Worm (Caenorhabditis elegans) whole organism, early embryonic: Measurements from ENCODE around the gene alg-4.

Experiments used
- B0310.2 ChIP-seq: sonication (generic microtip); optimal IDR thresholded peaks from 2 replicates; lab custom pipeline; 2016; ENCODE audit warnings: mild to moderate bottlenecking, missing genetic modification characterization, missing compliant biosample characterization
- F13C5.2 ChIP-seq: sonication (generic microtip); optimal IDR thresholded peaks from 2 replicates; lab custom pipeline; 2017; ENCODE audit warnings: mild to moderate bottlenecking, missing genetic modification characterization, inconsistent platforms, missing compliant biosample characterization
- aly-1 ChIP-seq: sonication (generic microtip); optimal IDR thresholded peaks from 2 replicates; lab custom pipeline; 2016; ENCODE audit warnings: missing genetic modification characterization, missing compliant biosample characterization
- ama-1 ChIP-seq: fragments of 150-350 bp; optimal IDR thresholded peaks from 2 replicates; lab custom pipeline; 2014
- ceh-13 ChIP-seq: fragments of 200-800 bp; sonication (Bioruptor generic); optimal IDR thresholded peaks from 2 replicates; lab custom pipeline; 2018; ENCODE audit warnings: mild to moderate bottlenecking, missing genetic modification characterization, missing compliant biosample characterization
- ceh-36 ChIP-seq: sonication (generic microtip); optimal IDR thresholded peaks from 2 replicates; lab custom pipeline; 2016; ENCODE audit warnings: missing genetic modification characterization, inconsistent platforms, missing compliant biosample characterization
- ets-7 ChIP-seq: sonication (generic microtip); optimal IDR thresholded peaks from 2 replicates; lab custom pipeline; 2016; ENCODE audit warnings: missing genotype, missing genetic modification characterization, missing compliant biosample characterization
- flt-1 ChIP-seq: fragments of 200-800 bp; sonication (Bioruptor generic); IDR thresholded peaks from 2 replicates; pipeline ENCODE4 v1.3.6; 2022; ENCODE audit warnings: missing genetic modification characterization, missing compliant biosample characterization
- hmbx-1 ChIP-seq: sonication (generic microtip); optimal IDR thresholded peaks from 2 replicates; lab custom pipeline; 2016; ENCODE audit warnings: mild to moderate bottlenecking, missing genetic modification characterization, missing compliant biosample characterization
- hmg-4 ChIP-seq: fragments of 200-800 bp; sonication (Bioruptor generic); optimal IDR thresholded peaks from 2 replicates; lab custom pipeline; 2018; ENCODE audit warnings: mild to moderate bottlenecking, missing genetic modification characterization, missing compliant biosample characterization
- hnd-1 ChIP-seq: sonication (generic microtip); optimal IDR thresholded peaks from 2 replicates; lab custom pipeline; 2016; ENCODE audit warnings: missing genetic modification characterization, missing compliant biosample characterization
- pes-1 ChIP-seq: fragments of 200-800 bp; sonication (Bioruptor generic); IDR thresholded peaks from 2 replicates; pipeline ENCODE4 v1.3.6; 2022; ENCODE audit warnings: missing genetic modification reagents, missing genetic modification characterization, missing compliant biosample characterization
- scrt-1 ChIP-seq: fragments of 200-800 bp; sonication (Bioruptor generic); IDR thresholded peaks from 2 replicates; pipeline ENCODE4 v1.3.6; 2022; ENCODE audit warnings: missing genetic modification characterization, missing compliant biosample characterization
- sea-1 ChIP-seq: fragments of 200-800 bp; sonication (Bioruptor generic); conservative IDR thresholded peaks from 2 replicates; pipeline ENCODE4 v1.3.6; 2022; ENCODE audit warnings: missing genetic modification characterization, missing compliant biosample characterization
- tbx-11 ChIP-seq: fragments of 200-800 bp; sonication (Bioruptor generic); IDR thresholded peaks from 2 replicates; pipeline ENCODE4 v1.3.6; 2022; ENCODE audit warnings: missing genetic modification characterization, missing compliant biosample characterization
- tbx-37 ChIP-seq: fragments of 200-800 bp; sonication (Bioruptor generic); conservative IDR thresholded peaks from 2 replicates; pipeline ENCODE4 v1.3.6; 2022; ENCODE audit warnings: missing genetic modification reagents, missing genetic modification characterization, missing compliant biosample characterization
- tra-4 ChIP-seq: sonication (generic microtip); optimal IDR thresholded peaks from 2 replicates; lab custom pipeline; 2017; ENCODE audit warnings: missing genetic modification characterization, missing compliant biosample characterization

Gene alg-4

DNA sequence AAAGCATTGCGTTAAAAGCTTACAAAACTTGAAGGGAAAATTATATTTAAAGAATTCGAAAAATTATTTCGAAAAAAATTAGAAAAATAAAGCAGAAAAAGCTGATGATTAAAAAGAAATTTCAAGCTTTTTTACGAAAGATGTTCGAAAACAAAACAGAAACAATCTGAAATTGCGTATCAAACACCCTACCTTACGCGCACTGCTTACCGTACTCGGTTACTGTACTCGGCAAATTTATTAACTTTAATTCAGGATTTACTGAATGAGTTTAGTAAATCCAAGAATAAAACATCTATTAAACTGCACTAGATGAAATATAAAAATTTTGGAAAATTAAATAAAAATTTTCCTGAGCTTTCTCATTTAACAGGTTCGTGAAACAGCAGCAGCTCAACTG lies 28.8 kb downstream of the alg-4 start:
- TF ChIP-seq sea-1 (GFP tag; lab: Robert Waterston, UW) (no peak), aly-1 (no peak), B0310.2 (tag; lab: Kevin White, UChicago) (no peak), hmbx-1 (tag; lab: Kevin White, UChicago) (no peak), tbx-11 (GFP tag; lab: Robert Waterston, UW) (no peak), ceh-36 (tag; lab: Kevin White, UChicago) (no peak), ama-1 (lab: Kevin White, UChicago) (no peak), tbx-37 (GFP tag; lab: Robert Waterston, UW) (no peak), ceh-13 (GFP tag; lab: Kevin White, UChicago) (no peak), flt-1 (GFP tag; lab: Robert Waterston, UW) (no peak), hnd-1 (tag; lab: Kevin White, UChicago) (no peak)

DNA sequence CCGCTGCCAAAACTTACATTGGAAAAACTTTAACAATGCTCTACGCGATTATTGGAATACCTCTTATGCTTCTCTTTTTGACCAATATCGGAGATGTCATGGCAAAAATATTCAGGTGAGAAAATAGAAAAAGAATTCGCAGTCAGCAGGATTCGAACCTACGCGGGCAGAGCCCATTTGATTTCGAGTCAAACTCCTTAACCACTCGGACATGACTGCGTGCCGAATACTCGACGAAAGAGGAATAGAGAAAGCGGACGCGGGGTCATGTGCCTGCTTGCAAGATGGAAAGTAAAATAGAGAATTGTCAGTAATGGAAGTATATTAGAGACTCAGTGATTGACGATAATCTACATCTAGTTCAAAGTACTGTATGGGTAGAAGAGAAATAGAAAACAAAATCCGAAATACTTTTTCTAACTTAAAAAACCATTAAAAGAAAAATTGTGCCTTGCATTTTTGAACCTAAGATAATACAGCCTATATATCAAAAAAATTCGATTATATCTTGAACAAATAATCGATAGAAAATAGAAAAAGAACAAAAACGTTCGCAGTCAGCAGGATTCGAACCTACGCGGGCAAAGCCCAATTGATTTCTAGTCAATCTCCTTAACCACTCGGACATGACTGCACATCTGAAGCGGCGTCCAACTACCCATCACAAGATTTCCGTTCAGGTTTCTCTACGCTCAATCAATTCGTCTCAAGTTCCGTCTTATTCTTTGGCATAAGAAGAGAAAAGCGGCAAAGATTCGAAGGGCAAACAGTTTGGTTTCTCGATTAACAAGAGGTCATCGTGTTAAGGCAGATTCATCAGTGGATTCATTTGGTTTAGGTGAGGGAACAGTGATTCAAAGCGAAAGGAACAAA lies 29.5 kb downstream of the alg-4 start:
- peak; percentile 95 for TF ChIP-seq pes-1 (GFP tag; lab: Robert Waterston, UW)
- peak; percentile 94 for TF ChIP-seq tbx-37 (GFP tag; lab: Robert Waterston, UW)
- TF ChIP-seq sea-1 (GFP tag; lab: Robert Waterston, UW), result peak; percentile 88
- TF ChIP-seq F13C5.2 (tag; lab: Kevin White, UChicago), result peak; percentile 84
- peak; percentile 93 for TF ChIP-seq tbx-11 (GFP tag; lab: Robert Waterston, UW)
- TF ChIP-seq aly-1, result peak; percentile 86
- peak; percentile 84 for TF ChIP-seq ets-7
- no peak for TF ChIP-seq ama-1 (lab: Kevin White, UChicago)
- TF ChIP-seq hnd-1 (tag; lab: Kevin White, UChicago), result peak; percentile 77
- TF ChIP-seq hmbx-1 (tag; lab: Kevin White, UChicago), result peak; percentile 78
- peak; percentile 91 for TF ChIP-seq hmg-4 (GFP tag; lab: Kevin White, UChicago)
- peak; percentile 94 for TF ChIP-seq scrt-1
- TF ChIP-seq B0310.2 (tag; lab: Kevin White, UChicago), result peak; percentile 83
- TF ChIP-seq ceh-36 (tag; lab: Kevin White, UChicago), result peak; percentile 86
- TF ChIP-seq tra-4 (tag; lab: Kevin White, UChicago), result peak; percentile 45
- peak; percentile 67 for TF ChIP-seq ceh-13 (GFP tag; lab: Kevin White, UChicago)
- TF ChIP-seq flt-1 (GFP tag; lab: Robert Waterston, UW), result peak; percentile 91

DNA sequence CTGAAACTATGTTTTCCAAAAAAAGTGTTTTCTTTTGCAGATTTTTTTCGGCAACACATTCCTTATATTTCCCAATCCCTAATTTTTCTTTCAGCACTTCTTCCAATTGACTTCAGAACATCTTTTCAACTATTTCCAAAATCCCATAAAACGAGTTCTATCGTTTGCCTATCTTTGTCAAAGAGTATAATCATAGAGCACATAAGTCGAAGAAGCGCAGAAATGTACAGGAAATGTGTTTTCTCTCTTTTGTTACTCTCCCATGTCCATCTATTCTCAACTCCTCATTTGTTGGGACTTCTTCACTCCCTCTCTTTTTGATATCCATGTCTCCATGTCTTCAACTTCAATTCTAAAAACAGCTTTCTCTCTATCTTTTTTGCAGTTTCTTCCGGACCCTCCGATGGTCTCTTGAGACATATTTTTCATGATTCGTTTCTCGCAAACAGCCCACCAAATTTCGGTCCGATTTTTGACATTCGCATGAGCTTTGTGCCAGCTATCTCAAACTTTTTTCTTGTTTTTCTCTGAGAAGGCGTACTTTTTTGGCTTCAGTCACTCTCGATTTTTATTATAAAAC lies 30.9 kb downstream of the alg-4 start, which contains the start of gene twk-48:
Gene twk-48 (plus strand): TSS at position 530 of the 580 bp plus-strand sequence.
- TF ChIP-seq ets-7 (no peak), tbx-37 (GFP tag; lab: Robert Waterston, UW) (no peak), B0310.2 (tag; lab: Kevin White, UChicago) (no peak), scrt-1 (no peak)

DNA sequence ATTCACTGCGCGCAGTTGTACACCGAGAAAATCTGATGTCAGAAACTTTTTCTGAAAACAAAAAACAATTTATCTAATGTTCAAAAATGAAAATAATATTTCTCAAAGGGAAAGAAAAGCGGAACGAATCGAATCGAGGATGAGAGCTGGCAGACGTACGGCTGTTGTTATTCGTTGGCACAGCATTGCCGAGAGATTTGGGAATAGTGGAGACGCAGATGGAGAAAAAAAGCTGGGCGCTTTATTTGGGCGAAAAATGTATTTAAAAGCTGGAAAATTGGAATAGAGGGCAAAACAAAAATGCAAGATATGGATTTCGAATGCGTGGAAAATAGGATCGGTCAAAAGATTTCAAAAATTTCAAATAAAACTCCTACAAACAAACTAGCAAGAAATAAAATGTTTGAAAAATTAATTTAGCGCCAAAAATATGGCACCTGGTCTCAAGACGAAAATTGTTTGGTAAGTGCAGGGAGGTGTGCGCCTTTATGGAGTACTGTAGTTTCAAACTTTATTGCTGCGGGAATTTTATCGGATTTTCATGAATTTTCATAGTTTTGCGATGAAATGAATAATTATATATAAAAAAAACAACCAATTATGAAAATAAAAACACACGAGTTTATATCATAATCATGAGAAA lies 32.0 kb downstream of the alg-4 start, which contains the start of gene gpdh-2:
Gene gpdh-2 (minus strand): TSS at position 51 of the 643 bp plus-strand sequence.
- TF ChIP-seq hmbx-1 (tag; lab: Kevin White, UChicago), result no peak
- no peak for TF ChIP-seq ama-1 (lab: Kevin White, UChicago)
- TF ChIP-seq aly-1, result no peak
- no peak for TF ChIP-seq sea-1 (GFP tag; lab: Robert Waterston, UW)
- no peak for TF ChIP-seq tra-4 (tag; lab: Kevin White, UChicago)
- TF ChIP-seq tbx-11 (GFP tag; lab: Robert Waterston, UW), result no peak
- no peak for TF ChIP-seq hnd-1 (tag; lab: Kevin White, UChicago)
- TF ChIP-seq B0310.2 (tag; lab: Kevin White, UChicago), result no peak
- TF ChIP-seq ceh-36 (tag; lab: Kevin White, UChicago), result no peak
- TF ChIP-seq ets-7, result no peak
- no peak for TF ChIP-seq pes-1 (GFP tag; lab: Robert Waterston, UW)
- no peak for TF ChIP-seq scrt-1
- TF ChIP-seq ceh-13 (GFP tag; lab: Kevin White, UChicago), result no peak
- TF ChIP-seq flt-1 (GFP tag; lab: Robert Waterston, UW), result no peak
- TF ChIP-seq hmg-4 (GFP tag; lab: Kevin White, UChicago), result no peak
- TF ChIP-seq tbx-37 (GFP tag; lab: Robert Waterston, UW), result no peak

DNA sequence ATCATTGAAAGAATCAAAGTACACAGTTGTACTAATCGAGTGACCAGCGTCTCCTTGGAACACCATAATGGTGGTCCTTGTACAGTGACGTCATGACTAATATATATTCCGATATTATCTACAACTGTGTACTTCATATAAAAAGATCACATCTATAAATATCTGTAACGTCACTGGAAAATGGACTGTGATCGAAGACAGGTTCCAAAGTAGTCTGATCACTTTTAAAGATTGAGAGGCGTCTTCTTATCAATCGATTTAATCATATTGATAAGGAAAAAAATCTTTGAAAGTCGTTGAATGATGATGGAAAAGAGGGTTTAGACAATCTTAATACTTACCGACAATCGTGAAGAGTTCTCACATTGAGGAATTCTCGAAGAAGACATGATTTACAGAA lies 33.2 kb downstream of the alg-4 start:
- TF ChIP-seq sea-1 (GFP tag; lab: Robert Waterston, UW) (no peak), scrt-1 (no peak)

DNA sequence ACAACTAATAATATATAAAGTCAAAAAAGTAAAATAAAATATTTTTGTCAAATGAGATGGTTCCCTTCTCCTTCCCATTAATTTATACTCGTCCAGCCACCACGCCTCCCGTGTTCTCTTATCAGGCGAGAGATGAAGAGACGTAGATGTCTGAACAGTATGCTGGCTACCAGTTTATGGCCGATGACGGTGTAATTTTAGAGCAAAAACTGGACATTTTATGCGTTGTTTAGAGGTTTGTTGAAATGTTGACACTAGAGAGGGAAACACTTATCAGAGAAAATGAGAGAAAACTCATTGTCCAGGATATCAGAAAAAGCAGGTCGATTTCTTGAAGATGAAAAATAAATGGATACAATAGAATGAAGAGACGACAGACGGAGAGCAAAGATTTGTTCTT lies 34.1 kb downstream of the alg-4 start:
- TF ChIP-seq tbx-37 (GFP tag; lab: Robert Waterston, UW) (no peak), hmg-4 (GFP tag; lab: Kevin White, UChicago) (no peak), ceh-13 (GFP tag; lab: Kevin White, UChicago) (no peak), ceh-36 (tag; lab: Kevin White, UChicago) (no peak), pes-1 (GFP tag; lab: Robert Waterston, UW) (no peak), F13C5.2 (tag; lab: Kevin White, UChicago) (no peak)

DNA sequence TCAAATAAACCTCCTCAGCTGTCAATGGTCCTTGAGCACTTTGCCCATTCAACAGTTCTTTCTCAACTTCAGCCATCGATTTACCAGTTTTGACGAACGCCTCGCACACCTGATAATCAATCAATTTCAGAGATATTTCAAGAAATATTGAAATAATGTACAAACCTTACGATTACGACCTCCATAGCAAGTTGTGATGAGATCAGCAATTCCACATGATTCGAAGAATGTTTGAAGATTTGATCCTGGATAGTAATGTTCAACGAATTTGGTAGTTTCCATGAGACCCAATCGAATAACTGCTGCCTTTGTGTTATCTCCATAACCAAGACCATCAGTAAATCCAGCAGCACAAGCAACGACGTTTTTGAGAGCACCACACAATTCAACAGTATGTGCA lies 36.3 kb downstream of the alg-4 start:
- TF ChIP-seq flt-1 (GFP tag; lab: Robert Waterston, UW), result no peak
- TF ChIP-seq ets-7, result no peak
- TF ChIP-seq sea-1 (GFP tag; lab: Robert Waterston, UW), result no peak
- no peak for TF ChIP-seq B0310.2 (tag; lab: Kevin White, UChicago)
- TF ChIP-seq tbx-37 (GFP tag; lab: Robert Waterston, UW), result no peak
- TF ChIP-seq F13C5.2 (tag; lab: Kevin White, UChicago), result no peak
- no peak for TF ChIP-seq ceh-36 (tag; lab: Kevin White, UChicago)
- TF ChIP-seq ceh-13 (GFP tag; lab: Kevin White, UChicago), result no peak
- TF ChIP-seq tra-4 (tag; lab: Kevin White, UChicago), result no peak
